Fruit fly (Drosophila melanogaster): ENCODE measurements around the gene Kul.

Gene Kul

dm6 chr3R:29773833-29774324 is 48.2 kb downstream of the Kul start (continued):
- TF ChIP-seq CG13624 (GFP tag; optimal IDR thresholded peaks at IDR 0.05) = peak; percentile 78
- TF ChIP-seq H2.0 (GFP tag; IDR thresholded peaks at IDR 0.05) = peak; percentile 33; the same call in 1 of the 2 replicates
- TF ChIP-seq CG30020 (tag; optimal IDR thresholded peaks at IDR 0.05) = no peak
- 0 out of 2 replicates have a peak, but pooled peaks have one; percentile 28 for TF ChIP-seq CG11085 (GFP tag; IDR thresholded peaks at IDR 0.05)
- no peak for TF ChIP-seq Scr (GFP tag; IDR thresholded peaks at IDR 0.05; ENCODE audit: partially characterized antibody)
- TF ChIP-seq Usf (GFP tag; optimal IDR thresholded peaks at IDR 0.05) = peak; percentile 56
- TF ChIP-seq CG31365 (tag; optimal IDR thresholded peaks at IDR 0.05) = peak; percentile 40
- TF ChIP-seq B-H1 (GFP tag; IDR thresholded peaks at IDR 0.05) = peak; percentile 40
- peak; percentile 26 for TF ChIP-seq p53 (GFP tag; optimal IDR thresholded peaks at IDR 0.05)
- peak; percentile 67 for TF ChIP-seq dmrt99B (tag; optimal IDR thresholded peaks at IDR 0.05)
- TF ChIP-seq CG15479 (GFP tag; optimal IDR thresholded peaks at IDR 0.05) = no peak
- TF ChIP-seq CG11504 (tag; optimal IDR thresholded peaks at IDR 0.05) = peak; percentile 78
- TF ChIP-seq abd-A (tag; optimal IDR thresholded peaks at IDR 0.05) = no peak
- TF ChIP-seq Sry-δ (GFP tag; optimal IDR thresholded peaks at IDR 0.05) = peak; percentile 2
- TF ChIP-seq stwl (tag; optimal IDR thresholded peaks at IDR 0.05) = no peak
- TF ChIP-seq CG4730 (GFP tag; IDR thresholded peaks at IDR 0.05) = peak; percentile 64; the same call in 1 of the 2 replicates
- TF ChIP-seq CG4617 (GFP tag; optimal IDR thresholded peaks at IDR 0.05; ENCODE audit: borderline replicate concordance) = peak; percentile 19
- no peak for TF ChIP-seq CG32767 (GFP tag; IDR thresholded peaks at IDR 0.05)
- TF ChIP-seq vnd (GFP tag; IDR thresholded peaks at IDR 0.05; ENCODE audit: partially characterized antibody) = no peak
- peak; percentile 60; the same call in 1 of the 2 replicates for TF ChIP-seq stc (GFP tag; IDR thresholded peaks at IDR 0.05)
- TF ChIP-seq fd96Cb (tag; optimal IDR thresholded peaks at IDR 0.05) = peak; percentile 68
- peak; percentile 79 for TF ChIP-seq CG12391 (tag; optimal IDR thresholded peaks at IDR 0.05)
- TF ChIP-seq Dfd (GFP tag; optimal IDR thresholded peaks at IDR 0.05) = no peak
- peak; percentile 48 for TF ChIP-seq org-1 (GFP tag; optimal IDR thresholded peaks at IDR 0.05)
- TF ChIP-seq Elba2 (GFP tag; optimal IDR thresholded peaks at IDR 0.05) = peak; percentile 67
- TF ChIP-seq CG12299 (tag; optimal IDR thresholded peaks at IDR 0.05) = peak; percentile 12
- TF ChIP-seq CG16863 (GFP tag; optimal IDR thresholded peaks at IDR 0.05) = peak; percentile 68
- peak; percentile 89 for TF ChIP-seq dysf (GFP tag; IDR thresholded peaks at IDR 0.05)
- TF ChIP-seq CG5953 (GFP tag; IDR thresholded peaks at IDR 0.05) = no peak
- TF ChIP-seq CG5180 (GFP tag; optimal IDR thresholded peaks at IDR 0.05) = peak; percentile 9
- peak; percentile 37 for TF ChIP-seq Blimp-1 (GFP tag; optimal IDR thresholded peaks at IDR 0.05)
- peak; percentile 57 for TF ChIP-seq CG4282 (GFP tag; optimal IDR thresholded peaks at IDR 0.05)
- TF ChIP-seq ken (GFP tag; IDR thresholded peaks at IDR 0.05) = peak; percentile 61; the same call in 1 of the 3 replicates
- peak; percentile 8 for TF ChIP-seq CG17802 (tag; optimal IDR thresholded peaks at IDR 0.05)
- TF ChIP-seq ab (GFP tag; optimal IDR thresholded peaks at IDR 0.05) = peak; percentile 49
- TF ChIP-seq crc (GFP tag; optimal IDR thresholded peaks at IDR 0.05) = peak; percentile 55
- TF ChIP-seq ro (GFP tag; IDR thresholded peaks at IDR 0.05) = no peak
- TF ChIP-seq CG15696 (tag; optimal IDR thresholded peaks at IDR 0.05) = peak; percentile 47
- peak; percentile 90 for TF ChIP-seq lilli (GFP tag; optimal IDR thresholded peaks at IDR 0.05)
- TF ChIP-seq jigr1 (GFP tag; IDR thresholded peaks at IDR 0.05) = 0 out of 3 replicates have a peak, but pooled peaks have one; percentile 38
- TF ChIP-seq inv (GFP tag; IDR thresholded peaks at IDR 0.05; ENCODE audit: partially characterized antibody) = no peak
- peak; percentile 56 for TF ChIP-seq CG4854 (GFP tag; optimal IDR thresholded peaks at IDR 0.05)
- TF ChIP-seq en (GFP tag; optimal IDR thresholded peaks at IDR 0.05) = no peak
- TF ChIP-seq tll (GFP tag; optimal IDR thresholded peaks at IDR 0.05) = peak in 1 of 2 experiments; percentile 8
- TF ChIP-seq CG6654 (GFP tag; optimal IDR thresholded peaks at IDR 0.05) = peak; percentile 39
- peak; percentile 53 for TF ChIP-seq unpg (GFP tag; optimal IDR thresholded peaks at IDR 0.05)
- peak; percentile 60 for TF ChIP-seq esg (GFP tag; conservative IDR thresholded peaks at IDR 0.05)
- peak; percentile 27 for TF ChIP-seq trh (GFP tag; optimal IDR thresholded peaks at IDR 0.05)
- TF ChIP-seq CG6813 (GFP tag; optimal IDR thresholded peaks at IDR 0.05) = peak; percentile 63

Measured in whole organism, embryonic.